Worm (Caenorhabditis elegans): ENCODE results near the gene hlh-3.

ce11 chrII:9130339-9130738, 43.9 kb downstream of the hlh-3 start:
- TF ChIP-seq med-1 (GFP tag; optimal IDR thresholded peaks at IDR 0.05; ENCODE audit: insufficient read depth) (no peak), klf-2 (GFP tag; conservative IDR thresholded peaks at IDR 0.05) (no peak), T22C8.4 (GFP tag; IDR thresholded peaks at IDR 0.05) (no peak), flt-1 (GFP tag; IDR thresholded peaks at IDR 0.05) (no peak), ztf-23 (GFP tag; IDR thresholded peaks at IDR 0.05) (no peak), ztf-29 (GFP tag; IDR thresholded peaks at IDR 0.05) (no peak), ref-1 (GFP tag; conservative IDR thresholded peaks at IDR 0.05) (no peak), cog-1 (tag; optimal IDR thresholded peaks at IDR 0.05) (no peak)
